Fruit fly (Drosophila melanogaster) whole organism, embryonic: ENCODE data around the gene Atu.

ENCODE experiments used
- CG10366 ChIP-seq: fragments of 200-800 bp; sonication (Bioruptor generic); IDR thresholded peaks from 2 replicates; pipeline ENCODE4 v1.3.6; 2022; ENCODE audit warnings: missing biosample characterization, missing genetic modification characterization
- CG12236 ChIP-seq: fragments of 200-800 bp; sonication (Bioruptor generic); optimal IDR thresholded peaks from 2 replicates; lab custom pipeline; 2016; ENCODE audit warnings: missing biosample characterization, missing genetic modification characterization
- CG12391 ChIP-seq: fragments of 200-800 bp; sonication (Bioruptor generic); optimal IDR thresholded peaks from 3 replicates; lab custom pipeline; 2018; ENCODE audit warnings: missing biosample characterization, mild to moderate bottlenecking, missing genetic modification characterization, moderate library complexity
- CG12769 ChIP-seq: fragments of 200-800 bp; sonication (Bioruptor generic); optimal IDR thresholded peaks from 2 replicates; lab custom pipeline; 2019; ENCODE audit warnings: missing biosample characterization, mild to moderate bottlenecking, missing genetic modification characterization, moderate library complexity
- CG13894 ChIP-seq: fragments of 200-800 bp; sonication (Bioruptor generic); optimal IDR thresholded peaks from 3 replicates; lab custom pipeline; 2018; ENCODE audit warnings: missing biosample characterization, mild to moderate bottlenecking, missing genetic modification characterization, moderate library complexity
- CG15269 ChIP-seq: fragments of 200-800 bp; sonication (Bioruptor generic); optimal IDR thresholded peaks from 2 replicates; lab custom pipeline; 2018; ENCODE audit warnings: missing biosample characterization, mild to moderate bottlenecking, missing genetic modification characterization, moderate library complexity
- CG1603 ChIP-seq: fragments of 200-800 bp; sonication (Bioruptor generic); optimal IDR thresholded peaks from 2 replicates; lab custom pipeline; 2019; ENCODE audit warnings: missing biosample characterization, mild to moderate bottlenecking, missing genetic modification characterization, moderate library complexity
- CG17359 ChIP-seq: fragments of 200-800 bp; sonication (Bioruptor generic); optimal IDR thresholded peaks from 3 replicates; lab custom pipeline; 2018; ENCODE audit warnings: missing biosample characterization, mild to moderate bottlenecking, missing genetic modification characterization, moderate library complexity
- CG2712 ChIP-seq: fragments of 200-800 bp; optimal IDR thresholded peaks from 3 replicates; lab custom pipeline; 2019; ENCODE audit warnings: missing biosample characterization, mild to moderate bottlenecking, missing genetic modification characterization, moderate library complexity
- CG30020 ChIP-seq: fragments of 200-800 bp; optimal IDR thresholded peaks from 2 replicates; lab custom pipeline; 2019; ENCODE audit warnings: missing biosample characterization, mild to moderate bottlenecking, missing genetic modification characterization, moderate library complexity
- CG34376 ChIP-seq: fragments of 200-800 bp; sonication (Bioruptor generic); optimal IDR thresholded peaks from 2 replicates; lab custom pipeline; 2018; ENCODE audit warnings: missing biosample characterization, mild to moderate bottlenecking, missing genetic modification characterization
- CG4617 ChIP-seq: fragments of 200-800 bp; sonication (Bioruptor generic); optimal IDR thresholded peaks from 3 replicates; lab custom pipeline; 2016; ENCODE audit warnings: missing biosample characterization, missing genetic modification characterization, borderline replicate concordance
- CG4707 ChIP-seq: fragments of 200-800 bp; sonication (Bioruptor generic); optimal IDR thresholded peaks from 2 replicates; lab custom pipeline; 2018; ENCODE audit warnings: missing biosample characterization, mild to moderate bottlenecking, missing genetic modification characterization, moderate library complexity
- CG6683 ChIP-seq: fragments of 200-800 bp; sonication (Bioruptor generic); optimal IDR thresholded peaks from 2 replicates; lab custom pipeline; 2017; ENCODE audit warnings: missing biosample characterization, mild to moderate bottlenecking, missing genetic modification characterization, missing genetic modification reagents
- CG6765 ChIP-seq: fragments of 200-800 bp; sonication (Bioruptor generic); optimal IDR thresholded peaks from 3 replicates; lab custom pipeline; 2017; ENCODE audit warnings: missing biosample characterization, mild to moderate bottlenecking, missing genetic modification characterization
- CG9215 ChIP-seq: fragments of 200-800 bp; sonication (Bioruptor generic); IDR thresholded peaks from 2 replicates; pipeline ENCODE4 v1.3.6; 2022; ENCODE audit warnings: missing biosample characterization, missing genetic modification characterization
- CG9797 ChIP-seq: fragments of 200-800 bp; sonication (Bioruptor generic); optimal IDR thresholded peaks from 3 replicates; lab custom pipeline; 2018; ENCODE audit warnings: missing biosample characterization, mild to moderate bottlenecking, missing genetic modification characterization
- CkIIα-i1 ChIP-seq: fragments of 200-800 bp; sonication (Bioruptor generic); IDR thresholded peaks from 2 replicates; pipeline ENCODE4 v1.3.6; 2022; ENCODE audit warnings: missing biosample characterization, missing genetic modification characterization
- CrebB ChIP-seq: fragments of 200-800 bp; sonication (Bioruptor generic); optimal IDR thresholded peaks from 3 replicates; lab custom pipeline; 2018; ENCODE audit warnings: missing biosample characterization, mild to moderate bottlenecking, missing genetic modification characterization
- D ChIP-seq, 2 experiments: fragments of 200-800 bp in 1 of 2; fragments of >200 bp in 1 of 2; sonication (Bioruptor generic) in 1 of 2; optimal IDR thresholded peaks; 2 replicates in 1 of 2; 3 replicates in 1 of 2; lab custom pipeline; 2017; ENCODE audit warnings: mild to moderate bottlenecking in 1 of 2, missing biosample characterization in 1 of 2, missing genetic modification characterization in 1 of 2, missing genetic modification reagents in 1 of 2
- Dfd ChIP-seq, 2 experiments: fragments of >200 bp; optimal IDR thresholded peaks; 2 replicates each; lab custom pipeline; 2017; ENCODE audit warnings: missing biosample characterization in 2 of 2, missing genetic modification characterization in 2 of 2
- Dp ChIP-seq: fragments of 200-800 bp; sonication (Bioruptor generic); optimal IDR thresholded peaks from 2 replicates; lab custom pipeline; 2018; ENCODE audit warnings: missing biosample characterization, mild to moderate bottlenecking, missing genetic modification characterization, moderate library complexity
- E2f1 ChIP-seq: fragments of 200-800 bp; sonication (Bioruptor generic); IDR thresholded peaks from 2 replicates; pipeline ENCODE4 v1.3.6; 2022; ENCODE audit warnings: missing biosample characterization, missing genetic modification characterization
- Eip74EF ChIP-seq, 2 experiments: fragments of 200-800 bp in 1 of 2; fragments of >200 bp in 1 of 2; sonication (Bioruptor generic) in 1 of 2; optimal IDR thresholded peaks; 2 replicates each; lab custom pipeline; 2017 to 2019; ENCODE audit warnings: missing biosample characterization in 2 of 2, missing genetic modification characterization in 2 of 2, mild to moderate bottlenecking in 1 of 2, moderate library complexity in 1 of 2
- HmgZ ChIP-seq: fragments of 200-800 bp; sonication (Bioruptor generic); optimal IDR thresholded peaks from 2 replicates; lab custom pipeline; 2018; ENCODE audit warnings: missing biosample characterization, mild to moderate bottlenecking, missing genetic modification characterization
- Hr78 ChIP-seq, 2 experiments: fragments of 200-800 bp in 1 of 2; fragments of >200 bp in 1 of 2; sonication (Bioruptor generic) in 1 of 2; optimal IDR thresholded peaks; 2 replicates each; lab custom pipeline; 2017 to 2019; ENCODE audit warnings: missing biosample characterization in 2 of 2, missing genetic modification characterization in 2 of 2, mild to moderate bottlenecking in 1 of 2, moderate library complexity in 1 of 2
- MESR4 ChIP-seq: fragments of 200-800 bp; sonication (Bioruptor generic); optimal IDR thresholded peaks from 2 replicates; lab custom pipeline; 2018; ENCODE audit warnings: missing biosample characterization, mild to moderate bottlenecking, missing genetic modification characterization, moderate library complexity
- Mad ChIP-seq: fragments of 200-800 bp; sonication (Bioruptor generic); optimal IDR thresholded peaks from 2 replicates; lab custom pipeline; 2016; ENCODE audit warnings: missing biosample characterization, missing genetic modification characterization
- Med ChIP-seq: fragments of 200-800 bp; sonication (Bioruptor generic); peaks from one replicate; lab custom pipeline; 2016; ENCODE audit warnings: missing biosample characterization, missing genetic modification characterization, mild to moderate bottlenecking, inconsistent platforms, moderate library complexity
- NfI ChIP-seq: fragments of 200-800 bp; sonication (Bioruptor generic); optimal IDR thresholded peaks from 3 replicates; lab custom pipeline; 2018; ENCODE audit warnings: missing biosample characterization, mild to moderate bottlenecking, missing genetic modification characterization, moderate library complexity
- Pdp1 ChIP-seq, 2 experiments: fragments of 200-800 bp; sonication (Bioruptor generic); optimal IDR thresholded peaks; 3 replicates each; lab custom pipeline; 2016; ENCODE audit warnings: missing biosample characterization in 2 of 2, missing genetic modification characterization in 2 of 2, mild to moderate bottlenecking in 1 of 2, moderate library complexity in 1 of 2
- Scr ChIP-seq: fragments of 200-800 bp; sonication (Bioruptor generic); IDR thresholded peaks from 2 replicates; pipeline ENCODE4 v1.3.6; 2022; ENCODE audit warnings: missing biosample characterization, missing genetic modification characterization; ENCODE audit not compliant: partially characterized antibody
- Xbp1 ChIP-seq: fragments of 200-800 bp; sonication (Bioruptor generic); optimal IDR thresholded peaks from 3 replicates; lab custom pipeline; 2016; ENCODE audit warnings: missing biosample characterization, mild to moderate bottlenecking, missing genetic modification characterization
- YL-1 ChIP-seq: fragments of 200-800 bp; sonication (Bioruptor generic); optimal IDR thresholded peaks from 3 replicates; lab custom pipeline; 2017; ENCODE audit warnings: missing biosample characterization, mild to moderate bottlenecking, missing genetic modification characterization
- cas ChIP-seq: fragments of 200-800 bp; sonication (Bioruptor generic); IDR thresholded peaks from 2 replicates; pipeline ENCODE4 v1.3.6; 2022; ENCODE audit warnings: missing biosample characterization, missing genetic modification characterization
- ems ChIP-seq: fragments of 200-800 bp; sonication (Bioruptor generic); optimal IDR thresholded peaks from 3 replicates; lab custom pipeline; 2016; ENCODE audit warnings: missing biosample characterization, missing genetic modification characterization
- exex ChIP-seq: fragments of 200-800 bp; sonication (Bioruptor generic); optimal IDR thresholded peaks from 4 replicates; lab custom pipeline; 2018; ENCODE audit warnings: missing biosample characterization, mild to moderate bottlenecking, missing genetic modification characterization, moderate library complexity
- gcm2 ChIP-seq: fragments of 200-800 bp; sonication (Bioruptor generic); optimal IDR thresholded peaks from 2 replicates; lab custom pipeline; 2016; ENCODE audit warnings: missing biosample characterization, missing genetic modification characterization
- ham ChIP-seq: fragments of 200-800 bp; sonication (Bioruptor generic); IDR thresholded peaks from 2 replicates; pipeline ENCODE4 v1.3.6; 2022; ENCODE audit warnings: missing biosample characterization, missing genetic modification characterization
- kah ChIP-seq: fragments of 200-800 bp; sonication (Bioruptor generic); optimal IDR thresholded peaks from 2 replicates; lab custom pipeline; 2018; ENCODE audit warnings: missing biosample characterization, mild to moderate bottlenecking, missing genetic modification characterization
- lilli ChIP-seq: fragments of 200-800 bp; sonication (Bioruptor generic); optimal IDR thresholded peaks from 3 replicates; lab custom pipeline; 2016; ENCODE audit warnings: missing biosample characterization, missing genetic modification characterization
- luna ChIP-seq: fragments of 200-800 bp; sonication (Bioruptor generic); optimal IDR thresholded peaks from 2 replicates; lab custom pipeline; 2016; ENCODE audit warnings: missing biosample characterization, missing genetic modification characterization
- phol ChIP-seq: fragments of 200-800 bp; sonication (Bioruptor generic); optimal IDR thresholded peaks from 3 replicates; lab custom pipeline; 2018; ENCODE audit warnings: missing biosample characterization, mild to moderate bottlenecking, missing genetic modification characterization, moderate library complexity
- pzg ChIP-seq: fragments of 200-800 bp; sonication (Bioruptor generic); optimal IDR thresholded peaks from 3 replicates; lab custom pipeline; 2018; ENCODE audit warnings: missing biosample characterization, mild to moderate bottlenecking, missing genetic modification characterization, moderate library complexity
- sna ChIP-seq: fragments of 200-800 bp; sonication (Bioruptor generic); IDR thresholded peaks from 2 replicates; pipeline ENCODE4 v1.3.6; 2022; ENCODE audit warnings: missing biosample characterization, missing genetic modification characterization; ENCODE audit not compliant: partially characterized antibody
- tin ChIP-seq: fragments of 200-800 bp; sonication (Bioruptor generic); optimal IDR thresholded peaks from 3 replicates; lab custom pipeline; 2016; ENCODE audit warnings: missing biosample characterization, missing genetic modification characterization
- wek ChIP-seq: fragments of 200-800 bp; sonication (Bioruptor generic); optimal IDR thresholded peaks from 3 replicates; lab custom pipeline; 2018; ENCODE audit warnings: missing biosample characterization, mild to moderate bottlenecking, missing genetic modification characterization, moderate library complexity

The Atu gene

dm6 chr3R:5600361-5601043, 12.7 kb upstream of the Atu start (continued):
- TF ChIP-seq ham (GFP tag; lab: Robert Waterston, UW), result no peak
- peak; percentile 65 for TF ChIP-seq D (optimal IDR thresholded peaks at IDR 0.05; lab: Kevin White, UChicago)
- no peak for TF ChIP-seq D (GFP tag; optimal IDR thresholded peaks at IDR 0.05; lab: Kevin White, UChicago)
- TF ChIP-seq Mad (GFP tag; lab: Kevin White, UChicago), result no peak
- TF ChIP-seq E2f1 (GFP tag; lab: Robert Waterston, UW), result no peak
- peak; percentile 14 for TF ChIP-seq CG6683 (GFP tag; lab: Kevin White, UChicago)
- no peak for TF ChIP-seq CG6765 (GFP tag; lab: Kevin White, UChicago)
- TF ChIP-seq MESR4, result peak; percentile 95
- TF ChIP-seq HmgZ (tag; lab: Kevin White, UChicago), result peak; percentile 32
- peak; percentile 13 for TF ChIP-seq NfI (GFP tag; lab: Kevin White, UChicago)
- no peak for TF ChIP-seq CG9215 (GFP tag; lab: Robert Waterston, UW)
- TF ChIP-seq CG15269 (tag; lab: Kevin White, UChicago), result no peak
- no peak for TF ChIP-seq CG9797 (GFP tag; lab: Kevin White, UChicago)
- peak in 1 of 2 experiments; percentile 52 for TF ChIP-seq Hr78 (GFP tag; optimal IDR thresholded peaks at IDR 0.05; lab: Kevin White, UChicago)
- no peak for TF ChIP-seq CG10366 (GFP tag; lab: Robert Waterston, UW)
- TF ChIP-seq kah (GFP tag; lab: Kevin White, UChicago), result peak; percentile 46
- TF ChIP-seq Xbp1, result peak; percentile 1
- TF ChIP-seq sna, result no peak
- peak; percentile 77 for TF ChIP-seq CG13894 (tag; lab: Kevin White, UChicago)
- TF ChIP-seq Eip74EF (GFP tag; optimal IDR thresholded peaks at IDR 0.05; lab: Kevin White, UChicago), result peak in 1 of 2 experiments; percentile 33
- peak; percentile 99 for TF ChIP-seq phol (tag; lab: Kevin White, UChicago)
- peak; percentile 14 for TF ChIP-seq exex (tag; lab: Kevin White, UChicago)
- TF ChIP-seq CG12769 (tag; lab: Kevin White, UChicago), result peak; percentile 97
- TF ChIP-seq lilli (GFP tag; lab: Kevin White, UChicago), result peak; percentile 25
- TF ChIP-seq CG17359 (tag; lab: Kevin White, UChicago), result no peak
- TF ChIP-seq CG4707 (GFP tag; lab: Kevin White, UChicago), result peak; percentile 7
- TF ChIP-seq CG12391 (tag; lab: Kevin White, UChicago), result peak; percentile 22
- no peak for TF ChIP-seq gcm2 (GFP tag; lab: Kevin White, UChicago)
- no peak for TF ChIP-seq CrebB (tag; lab: Kevin White, UChicago)
- no peak for TF ChIP-seq Dfd (GFP tag; optimal IDR thresholded peaks at IDR 0.05; lab: Kevin White, UChicago)
- no peak for TF ChIP-seq pzg (GFP tag; lab: Kevin White, UChicago)
- no peak for TF ChIP-seq cas (GFP tag; lab: Robert Waterston, UW)
- TF ChIP-seq YL-1 (GFP tag; lab: Kevin White, UChicago), result peak; percentile 84
- no peak for TF ChIP-seq tin (GFP tag; lab: Kevin White, UChicago)
- no peak for TF ChIP-seq Dp (GFP tag; lab: Kevin White, UChicago)
- peak in 1 of 2 experiments; percentile 82 for TF ChIP-seq Pdp1 (GFP tag; optimal IDR thresholded peaks at IDR 0.05; lab: Kevin White, UChicago)
- peak; percentile 13 for TF ChIP-seq luna (GFP tag; lab: Kevin White, UChicago)
- no peak for TF ChIP-seq CG1603 (tag; lab: Kevin White, UChicago)
- TF ChIP-seq CG34376 (GFP tag; lab: Kevin White, UChicago), result peak; percentile 84
- TF ChIP-seq CG2712 (tag; lab: Kevin White, UChicago), result no peak
- TF ChIP-seq Med (GFP tag; lab: Kevin White, UChicago), result peak; percentile 84
- no peak for TF ChIP-seq CG12236
- no peak for TF ChIP-seq ems (GFP tag; lab: Kevin White, UChicago)
- TF ChIP-seq CG4617 (GFP tag; lab: Kevin White, UChicago), result no peak
- TF ChIP-seq Scr, result no peak
- no peak for TF ChIP-seq CkIIα-i1 (GFP tag; lab: Robert Waterston, UW)
- TF ChIP-seq wek, result peak; percentile 58
- TF ChIP-seq CG30020 (tag; lab: Kevin White, UChicago), result no peak
